Worm (Caenorhabditis elegans): ENCODE results near the gene ZC239.16.

Gene ZC239.16

ce11 chrII:3240207-3240606, 15.1 kb upstream of the ZC239.16 start, which contains the start of gene C17F4.3:
C17F4.3 (plus strand) TSS chrII:3240507.
- TF ChIP-seq fax-1 (tag; optimal IDR thresholded peaks at IDR 0.05): no peak

ce11 chrII:3237038-3237521, 12.0 kb upstream of the ZC239.16 start, which contains the start of the genes srz-67 and C17F4.11:
srz-67 (minus strand) TSS chrII:3237138.
C17F4.11 (plus strand) TSS chrII:3237471.
- TF ChIP-seq F13H6.1 (tag; optimal IDR thresholded peaks at IDR 0.05) (no peak), ama-1 (optimal IDR thresholded peaks at IDR 0.05) (no peak), madf-2 (tag; optimal IDR thresholded peaks at IDR 0.05) (no peak)

ce11 chrII:3234725-3235124, 9.6 kb upstream of the ZC239.16 start, which contains the start of gene C17F4.8:
C17F4.8 (minus strand) TSS chrII:3234825.
- TF ChIP-seq unc-86 (tag; optimal IDR thresholded peaks at IDR 0.05): no peak
- TF ChIP-seq nhr-232 (tag; optimal IDR thresholded peaks at IDR 0.05): no peak
- TF ChIP-seq dve-1 (tag; optimal IDR thresholded peaks at IDR 0.05): no peak
- TF ChIP-seq K09A11.1 (tag; optimal IDR thresholded peaks at IDR 0.05; ENCODE audit: insufficient read depth): no peak
- no peak for TF ChIP-seq nhr-11 (tag; optimal IDR thresholded peaks at IDR 0.05)
- TF ChIP-seq pha-2 (tag; optimal IDR thresholded peaks at IDR 0.05): no peak

ce11 chrII:3230422-3230821, 5.3 kb upstream of the ZC239.16 start, which contains the start of gene srh-297:
srh-297 (minus strand) TSS chrII:3230522.
- TF ChIP-seq unc-86 (tag; optimal IDR thresholded peaks at IDR 0.05) (no peak), lim-6 (tag; optimal IDR thresholded peaks at IDR 0.05) (no peak), hlh-13 (GFP tag; optimal IDR thresholded peaks at IDR 0.05) (no peak), ceh-48 (tag; optimal IDR thresholded peaks at IDR 0.05) (no peak), pag-3 (tag; optimal IDR thresholded peaks at IDR 0.05; ENCODE audit: borderline replicate concordance) (no peak), pax-1 (tag; optimal IDR thresholded peaks at IDR 0.05) (no peak), F13H6.1 (tag; optimal IDR thresholded peaks at IDR 0.05) (no peak), ztf-16 (tag; optimal IDR thresholded peaks at IDR 0.05) (no peak), sdc-2 (tag; optimal IDR thresholded peaks at IDR 0.05) (no peak), pha-2 (tag; optimal IDR thresholded peaks at IDR 0.05) (no peak), syd-9 (tag; optimal IDR thresholded peaks at IDR 0.05) (no peak), elt-2 (tag; optimal IDR thresholded peaks at IDR 0.05) (no peak), eyg-1 (tag; optimal IDR thresholded peaks at IDR 0.05) (no peak), ttx-3 (tag; optimal IDR thresholded peaks at IDR 0.05) (no peak)

- TF ChIP-seq Y22D7AL.16 (tag; optimal IDR thresholded peaks at IDR 0.05) (no peak), nhr-232 (tag; optimal IDR thresholded peaks at IDR 0.05) (no peak), fkh-6 (tag; optimal IDR thresholded peaks at IDR 0.05) (no peak), lin-11 (tag; optimal IDR thresholded peaks at IDR 0.05) (no peak), ets-4 (tag; optimal IDR thresholded peaks at IDR 0.05) (no peak), ceh-9 (tag; optimal IDR thresholded peaks at IDR 0.05) (no peak), dve-1 (tag; optimal IDR thresholded peaks at IDR 0.05) (no peak), unc-3 (GFP tag; conservative IDR thresholded peaks at IDR 0.05) (no peak), unc-3 (tag; optimal IDR thresholded peaks at IDR 0.05) (no peak), nfya-1 (tag; optimal IDR thresholded peaks at IDR 0.05) (no peak), pax-1 (tag; optimal IDR thresholded peaks at IDR 0.05) (no peak), hlh-30 (tag; optimal IDR thresholded peaks at IDR 0.05; ENCODE audit: insufficient read depth) (no peak), ref-2 (tag; optimal IDR thresholded peaks at IDR 0.05) (no peak), tbx-2 (tag; optimal IDR thresholded peaks at IDR 0.05) (no peak)
These were observed 661 bp upstream of the ZC239.16 start, which contains the start of gene ZC239.17 for ce11 chrII:3225780-3226179. ZC239.17 (minus strand) TSS chrII:3225880.

ce11 chrII:3224631-3225030, 488 bp downstream of the ZC239.16 start, which contains the start of gene ZC239.15:
ZC239.15 (minus strand) TSS chrII:3224731.
- TF ChIP-seq mec-3 (tag; optimal IDR thresholded peaks at IDR 0.05; ENCODE audit: borderline replicate concordance): no peak
- no peak for TF ChIP-seq unc-86 (tag; optimal IDR thresholded peaks at IDR 0.05)
- no peak for TF ChIP-seq tbx-7 (tag; optimal IDR thresholded peaks at IDR 0.05)
- TF ChIP-seq che-1 (tag; optimal IDR thresholded peaks at IDR 0.05): no peak
- TF ChIP-seq ref-2 (tag; optimal IDR thresholded peaks at IDR 0.05): no peak
- TF ChIP-seq hlh-30 (tag; optimal IDR thresholded peaks at IDR 0.05; ENCODE audit: insufficient read depth): no peak
- no peak for TF ChIP-seq elt-4 (tag; optimal IDR thresholded peaks at IDR 0.05)
- TF ChIP-seq fkh-6 (tag; optimal IDR thresholded peaks at IDR 0.05): no peak
